Worm (Caenorhabditis elegans) whole organism, L1 larva: ENCODE data around the gene hpo-30.

Source experiments
- ama-1 ChIP-seq: fragments of 150-350 bp; optimal IDR thresholded peaks from 2 replicates; lab custom pipeline; 2014
- elt-2 ChIP-seq: sonication (generic microtip); optimal IDR thresholded peaks from 2 replicates; lab custom pipeline; 2016; ENCODE audit warnings: missing genetic modification characterization, mild to moderate bottlenecking, inconsistent platforms, missing compliant biosample characterization, missing genetic modification reagents
- lin-13 ChIP-seq: fragments of 150-350 bp; optimal IDR thresholded peaks from 2 replicates; lab custom pipeline; 2014; ENCODE audit warnings: missing biosample characterization, missing genetic modification reagents, missing genetic modification characterization
- pqm-1 ChIP-seq: sonication (generic microtip); optimal IDR thresholded peaks from 3 replicates; lab custom pipeline; 2017; ENCODE audit warnings: missing biosample characterization, missing genetic modification characterization
- snpc-4 ChIP-seq: fragments of 150-350 bp; optimal IDR thresholded peaks from 2 replicates; lab custom pipeline; 2014; ENCODE audit warnings: missing biosample characterization, missing genetic modification characterization
- zag-1 ChIP-seq: fragments of 150-350 bp; optimal IDR thresholded peaks from 2 replicates; lab custom pipeline; 2014; ENCODE audit warnings: missing biosample characterization, missing genetic modification characterization
- ztf-4 ChIP-seq: fragments of 150-350 bp; optimal IDR thresholded peaks from 2 replicates; lab custom pipeline; 2014; ENCODE audit warnings: missing biosample characterization, missing genetic modification characterization

- TF ChIP-seq ztf-4 (tag; lab: Kevin White, UChicago): no peak
- TF ChIP-seq pqm-1 (tag; lab: Kevin White, UChicago): no peak
- no peak for TF ChIP-seq elt-2
- TF ChIP-seq snpc-4 (tag; lab: Kevin White, UChicago): no peak
- no peak for TF ChIP-seq ama-1
- TF ChIP-seq zag-1 (tag; lab: Kevin White, UChicago): no peak
- TF ChIP-seq lin-13 (GFP tag; lab: Kevin White, UChicago): no peak
Observed at ce11 chrV:12329173-12329572, 19.0 kb upstream of the hpo-30 start.
